Fruit fly (Drosophila melanogaster) Kc167 (cell line): ENCODE measurements around the gene fz2.

Experiments
- Myc ChIP-seq: fragments of >200 bp; optimal IDR thresholded peaks from 2 replicates; lab custom pipeline; 2017; ENCODE audit warnings: missing external identifiers
- psq ChIP-seq: fragments of >200 bp; optimal IDR thresholded peaks from 2 replicates; lab custom pipeline; 2017; ENCODE audit warnings: missing external identifiers

DNA sequence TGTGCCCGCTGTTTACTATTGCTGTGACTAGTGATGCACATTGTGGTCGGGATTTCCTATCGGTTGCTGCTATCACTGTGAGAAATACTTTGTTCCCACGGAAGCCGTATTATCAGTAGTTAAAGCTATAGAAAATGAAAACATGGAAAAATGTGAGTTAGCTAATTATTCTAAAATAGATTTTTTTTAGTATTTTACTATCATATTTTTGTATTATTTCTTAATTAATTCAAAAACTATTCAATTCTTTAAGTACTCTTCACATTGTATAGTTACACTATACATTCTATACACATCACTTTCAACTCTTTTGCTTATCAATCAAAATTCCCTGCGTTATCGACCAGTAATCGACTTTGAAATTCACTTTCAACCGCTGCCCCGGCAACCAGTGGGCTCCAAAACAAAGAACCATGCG lies 137.5 kb downstream of the fz2 start, which contains the start of the genes Naxd and CG14079:
- TF ChIP-seq psq (lab: Kevin White, UChicago) (no peak), Myc (no peak)
